Worm (Caenorhabditis elegans) whole organism, L3 larva: ENCODE measurements around the gene F47D12.3.
A peak's percentile ranks its signal among the peaks of the same experiment; 100 is the strongest.

Experiments
- ZK546.5 ChIP-seq: sonication (generic microtip); optimal IDR thresholded peaks from 2 replicates; lab custom pipeline; 2017; ENCODE audit warnings: missing biosample characterization, missing genetic modification characterization
- aly-2 ChIP-seq: fragments of 150-350 bp; optimal IDR thresholded peaks from 2 replicates; lab custom pipeline; 2014; ENCODE audit warnings: missing biosample characterization, missing genetic modification characterization
- ama-1 ChIP-seq: fragments of 150-350 bp; optimal IDR thresholded peaks from 2 replicates; lab custom pipeline; 2018
- ceh-28 ChIP-seq: fragments of 150-350 bp; optimal IDR thresholded peaks from 2 replicates; lab custom pipeline; 2014; ENCODE audit warnings: missing biosample characterization, missing genetic modification reagents, missing genetic modification characterization
- ceh-82 ChIP-seq: fragments of 150-350 bp; optimal IDR thresholded peaks from 2 replicates; lab custom pipeline; 2014; ENCODE audit warnings: missing biosample characterization, missing genetic modification characterization
- ceh-9 ChIP-seq: sonication (generic microtip); optimal IDR thresholded peaks from 2 replicates; lab custom pipeline; 2018; ENCODE audit warnings: missing biosample characterization, missing genetic modification characterization
- egl-27 ChIP-seq: sonication (generic microtip); optimal IDR thresholded peaks from 4 replicates; lab custom pipeline; 2017; ENCODE audit warnings: missing biosample characterization, missing genetic modification reagents, missing genetic modification characterization
- egl-5 ChIP-seq: fragments of 150-350 bp; optimal IDR thresholded peaks from 2 replicates; lab custom pipeline; 2017; ENCODE audit warnings: missing biosample characterization, missing genetic modification reagents, missing genetic modification characterization, inconsistent platforms
- elt-1 ChIP-seq: fragments of 150-350 bp; optimal IDR thresholded peaks from 2 replicates; lab custom pipeline; 2014; ENCODE audit warnings: missing biosample characterization, missing genetic modification characterization
- elt-2 ChIP-seq: sonication (generic microtip); optimal IDR thresholded peaks from 2 replicates; lab custom pipeline; 2016; ENCODE audit warnings: missing genetic modification reagents, mild to moderate bottlenecking, missing genetic modification characterization, missing compliant biosample characterization
- elt-3 ChIP-seq, 3 experiments: fragments of 150-350 bp in 1 of 3; sonication (generic microtip) in 2 of 3; optimal IDR thresholded peaks; 2 replicates in 2 of 3; 4 replicates in 1 of 3; lab custom pipeline; 2014 to 2017; ENCODE audit warnings: missing biosample characterization in 3 of 3, missing genetic modification characterization in 3 of 3
- fkh-2 ChIP-seq: fragments of 150-350 bp; optimal IDR thresholded peaks from 2 replicates; lab custom pipeline; 2014; ENCODE audit warnings: missing biosample characterization, missing genetic modification reagents, missing genetic modification characterization
- hmg-11 ChIP-seq: sonication (generic microtip); optimal IDR thresholded peaks from 2 replicates; lab custom pipeline; 2016; ENCODE audit warnings: missing genetic modification characterization, missing compliant biosample characterization
- jun-1 ChIP-seq: fragments of 150-350 bp; optimal IDR thresholded peaks from 2 replicates; lab custom pipeline; 2014; ENCODE audit warnings: missing biosample characterization, missing genetic modification reagents, missing genetic modification characterization
- lin-39 ChIP-seq: fragments of 150-350 bp; optimal IDR thresholded peaks from 2 replicates; lab custom pipeline; 2018; ENCODE audit warnings: missing biosample characterization, missing genetic modification reagents, missing genetic modification characterization
- lsy-12 ChIP-seq: sonication (generic microtip); optimal IDR thresholded peaks from 2 replicates; lab custom pipeline; 2016; ENCODE audit warnings: mild to moderate bottlenecking, missing genetic modification characterization, missing compliant biosample characterization
- mdl-1 ChIP-seq: fragments of 150-350 bp; optimal IDR thresholded peaks from 2 replicates; lab custom pipeline; 2014; ENCODE audit warnings: missing biosample characterization, missing genetic modification characterization
- mml-1 ChIP-seq: fragments of 150-350 bp; sonication (generic microtip); optimal IDR thresholded peaks from 3 replicates; lab custom pipeline; 2014; ENCODE audit warnings: missing biosample characterization, missing genetic modification characterization
- nfya-1 ChIP-seq: sonication (generic microtip); optimal IDR thresholded peaks from 2 replicates; lab custom pipeline; 2017; ENCODE audit warnings: missing genetic modification characterization, mild to moderate bottlenecking, missing compliant biosample characterization, antibody characterized with exemption, moderate library complexity; ENCODE audit not compliant: insufficient read depth
- nhr-11 ChIP-seq: fragments of 150-350 bp; optimal IDR thresholded peaks from 2 replicates; lab custom pipeline; 2014; ENCODE audit warnings: missing biosample characterization, missing genetic modification characterization
- nhr-12 ChIP-seq: fragments of 150-350 bp; optimal IDR thresholded peaks from 2 replicates; lab custom pipeline; 2014; ENCODE audit warnings: missing biosample characterization, missing genetic modification characterization
- nhr-23 ChIP-seq: fragments of 150-350 bp; optimal IDR thresholded peaks from 2 replicates; lab custom pipeline; 2014; ENCODE audit warnings: missing biosample characterization, missing genetic modification reagents, missing genetic modification characterization
- nhr-237 ChIP-seq: fragments of 150-350 bp; optimal IDR thresholded peaks from 2 replicates; lab custom pipeline; 2014; ENCODE audit warnings: missing biosample characterization, missing genetic modification characterization
- nhr-25 ChIP-seq: sonication (generic microtip); optimal IDR thresholded peaks from 2 replicates; lab custom pipeline; 2017; ENCODE audit warnings: missing biosample characterization, missing genetic modification characterization
- nhr-28 ChIP-seq: fragments of 150-350 bp; optimal IDR thresholded peaks from 2 replicates; lab custom pipeline; 2014; ENCODE audit warnings: missing biosample characterization, missing genetic modification characterization
- nhr-43 ChIP-seq: sonication (generic microtip); optimal IDR thresholded peaks from 2 replicates; lab custom pipeline; 2016; ENCODE audit warnings: mild to moderate bottlenecking, missing genetic modification characterization, missing compliant biosample characterization; ENCODE audit not compliant: poor library complexity, severe bottlenecking
- nhr-67 ChIP-seq: fragments of 150-350 bp; optimal IDR thresholded peaks from 2 replicates; lab custom pipeline; 2014; ENCODE audit warnings: missing biosample characterization, missing genetic modification characterization
- nhr-76 ChIP-seq: fragments of 150-350 bp; sonication (generic microtip); optimal IDR thresholded peaks from 5 replicates; lab custom pipeline; 2014; ENCODE audit warnings: missing biosample characterization, missing genetic modification characterization
- nhr-77 ChIP-seq: fragments of 150-350 bp; optimal IDR thresholded peaks from 2 replicates; lab custom pipeline; 2014; ENCODE audit warnings: missing biosample characterization, missing genetic modification characterization
- pha-4 ChIP-seq: fragments of 150-350 bp; optimal IDR thresholded peaks from 2 replicates; lab custom pipeline; 2014; ENCODE audit warnings: missing biosample characterization, missing genetic modification reagents, missing genetic modification characterization
- sea-2 ChIP-seq: fragments of 150-350 bp; sonication (generic microtip); optimal IDR thresholded peaks from 4 replicates; lab custom pipeline; 2014; ENCODE audit warnings: missing biosample characterization, missing genetic modification reagents, missing genetic modification characterization
- zag-1 ChIP-seq: fragments of 150-350 bp; optimal IDR thresholded peaks from 2 replicates; lab custom pipeline; 2014; ENCODE audit warnings: missing biosample characterization, missing genetic modification characterization
- ztf-11 ChIP-seq: fragments of 150-350 bp; optimal IDR thresholded peaks from 2 replicates; lab custom pipeline; 2014; ENCODE audit warnings: missing biosample characterization, missing genetic modification characterization
- ztf-4 ChIP-seq: fragments of 150-350 bp; optimal IDR thresholded peaks from 2 replicates; lab custom pipeline; 2014; ENCODE audit warnings: missing biosample characterization, missing genetic modification characterization

Gene F47D12.3

DNA sequence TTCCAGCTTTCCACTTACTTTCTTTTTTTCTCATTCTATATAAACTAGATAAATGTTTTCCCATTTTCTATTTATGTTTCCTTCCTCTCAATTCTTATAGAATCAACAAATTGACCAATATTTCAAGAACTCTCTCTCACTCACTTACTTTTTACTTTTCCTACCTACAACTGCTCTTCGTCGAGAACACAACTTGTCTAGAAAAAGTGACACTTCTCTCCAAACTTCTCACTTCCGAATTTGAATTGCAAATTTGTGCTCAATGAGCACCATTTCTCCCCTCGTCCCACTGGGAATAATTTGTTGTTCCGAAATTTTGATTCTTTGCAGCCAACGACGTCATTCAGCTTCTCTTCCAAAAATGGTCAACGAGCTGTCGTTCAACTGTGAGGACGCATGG, at the start of gene F47D12.3:
Gene F47D12.3, plus strand, starts transcription at position 331 of the 400 bp plus-strand sequence.
- TF ChIP-seq mdl-1 (no peak), lin-39 (peak; percentile 27), lsy-12 (tag; lab: Kevin White, UChicago) (no peak)

DNA sequence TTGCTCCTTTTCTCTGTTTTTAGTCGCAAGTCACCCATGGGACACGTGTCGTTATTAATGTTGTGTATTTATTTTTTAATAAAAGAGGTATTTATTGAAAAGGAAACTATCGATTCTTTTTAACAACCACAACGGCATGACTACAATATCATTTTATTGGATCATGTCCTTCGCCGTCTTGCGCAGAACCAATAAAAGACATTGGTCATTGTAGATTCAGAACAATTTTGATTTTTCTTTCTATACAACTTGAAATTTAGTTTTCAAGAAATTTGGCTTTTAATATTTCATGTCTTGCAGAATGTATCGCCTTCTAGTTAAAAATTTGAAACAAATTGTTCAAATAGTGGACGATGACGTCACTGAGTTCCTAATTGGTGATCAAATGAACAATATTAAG, 46.8 kb upstream of the F47D12.3 start, which contains the start of gene amdh-1:
Gene amdh-1, plus strand, starts transcription at position 301 of the 400 bp plus-strand sequence.
- TF ChIP-seq elt-1 (tag; lab: Kevin White, UChicago) (no peak), ztf-4 (tag; lab: Kevin White, UChicago) (no peak), ama-1 (lab: Kevin White, UChicago) (no peak), nhr-23 (tag; lab: Kevin White, UChicago) (no peak), sea-2 (no peak), nhr-28 (tag; lab: Kevin White, UChicago) (no peak), aly-2 (no peak)
- TF ChIP-seq, all 47 proteins: peak for 0

DNA sequence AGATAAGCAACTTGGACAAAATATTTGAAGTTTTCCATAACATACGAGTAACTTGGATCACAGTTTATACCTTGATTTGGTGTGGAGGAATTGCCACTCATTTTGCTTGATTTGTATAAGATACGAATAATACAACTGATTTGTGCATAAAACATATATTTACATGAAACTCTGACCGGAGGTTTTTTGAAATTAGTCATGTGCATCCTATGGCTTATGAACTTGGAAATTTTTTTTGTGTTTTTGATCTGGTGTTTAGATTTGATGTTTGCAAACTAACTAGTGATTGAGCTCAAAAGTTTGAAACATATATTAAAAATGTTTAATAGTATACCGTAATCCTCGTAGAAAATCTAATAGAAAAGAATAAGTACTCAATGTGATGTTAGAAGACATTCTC, 43.5 kb upstream of the F47D12.3 start, which contains the start of gene srg-8:
Gene srg-8, minus strand, starts transcription at position 101 of the 400 bp plus-strand sequence.
- TF ChIP-seq nhr-237 (tag; lab: Kevin White, UChicago) (no peak), pha-4 (tag; lab: Kevin White, UChicago) (no peak), egl-5 (tag; lab: Kevin White, UChicago) (no peak), egl-27 (tag; lab: Kevin White, UChicago) (no peak), ceh-28 (tag; lab: Kevin White, UChicago) (no peak), nhr-43 (tag; lab: Kevin White, UChicago) (no peak), lsy-12 (tag; lab: Kevin White, UChicago) (no peak), jun-1 (no peak), nhr-77 (tag; lab: Kevin White, UChicago) (no peak), fkh-2 (tag; lab: Kevin White, UChicago) (no peak), aly-2 (no peak), mml-1 (no peak)

DNA sequence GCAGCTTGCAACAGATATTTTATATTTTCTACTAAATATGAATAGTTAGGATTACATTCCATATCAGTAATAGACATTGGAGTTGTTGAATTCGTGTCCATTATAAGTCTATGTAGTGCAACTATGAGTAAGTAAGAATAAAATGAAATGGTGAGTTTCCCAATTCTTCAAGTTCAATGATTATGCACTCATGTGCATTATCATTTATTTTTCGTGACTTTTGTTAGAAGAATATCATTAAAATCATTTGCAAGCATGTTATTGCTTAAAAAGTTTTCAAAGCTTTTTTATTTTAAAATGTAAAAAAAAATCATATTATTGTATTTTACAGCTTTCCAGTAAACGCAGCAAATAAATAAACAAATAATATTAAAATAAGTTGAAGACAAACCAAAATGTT, 41.6 kb upstream of the F47D12.3 start, which contains the start of gene srg-9:
Gene srg-9, minus strand, starts transcription at position 101 of the 400 bp plus-strand sequence.
- TF ChIP-seq zag-1 (tag; lab: Kevin White, UChicago) (no peak), hmg-11 (no peak), nhr-11 (tag; lab: Kevin White, UChicago) (no peak), elt-2 (tag; lab: Kevin White, UChicago) (no peak), ama-1 (lab: Kevin White, UChicago) (no peak), nhr-23 (tag; lab: Kevin White, UChicago) (no peak), nhr-76 (tag; lab: Kevin White, UChicago) (no peak), elt-3 (tag; optimal IDR thresholded peaks at IDR 0.05; lab: Kevin White, UChicago) (no peak)
- TF ChIP-seq, all 47 proteins: peak for 0

DNA sequence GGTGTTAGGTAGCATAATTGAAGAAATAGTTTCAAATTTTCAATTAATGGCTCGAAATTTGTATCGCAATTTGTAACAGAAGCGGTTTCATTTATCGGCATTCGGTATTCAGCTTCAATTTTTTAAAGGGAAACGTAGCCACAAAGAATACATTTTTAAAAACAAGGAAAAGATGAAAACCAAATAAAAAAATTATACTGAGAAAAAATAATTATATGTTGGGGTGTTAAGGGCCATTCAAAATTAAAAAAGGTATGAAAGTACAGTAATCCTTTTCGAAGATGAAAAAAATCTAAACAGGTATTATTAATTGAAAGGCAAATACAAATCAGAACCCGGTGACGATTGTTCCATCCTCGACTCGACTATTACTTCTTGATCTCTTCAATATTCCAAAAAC, 40.0 kb upstream of the F47D12.3 start, which contains the start of gene srg-1:
Gene srg-1, minus strand, starts transcription at position 101 of the 400 bp plus-strand sequence.
- TF ChIP-seq ZK546.5 (tag; lab: Kevin White, UChicago) (no peak), nhr-25 (tag; lab: Kevin White, UChicago) (no peak), ceh-82 (tag; lab: Kevin White, UChicago) (no peak)
- TF ChIP-seq, all 47 proteins: peak for 0

DNA sequence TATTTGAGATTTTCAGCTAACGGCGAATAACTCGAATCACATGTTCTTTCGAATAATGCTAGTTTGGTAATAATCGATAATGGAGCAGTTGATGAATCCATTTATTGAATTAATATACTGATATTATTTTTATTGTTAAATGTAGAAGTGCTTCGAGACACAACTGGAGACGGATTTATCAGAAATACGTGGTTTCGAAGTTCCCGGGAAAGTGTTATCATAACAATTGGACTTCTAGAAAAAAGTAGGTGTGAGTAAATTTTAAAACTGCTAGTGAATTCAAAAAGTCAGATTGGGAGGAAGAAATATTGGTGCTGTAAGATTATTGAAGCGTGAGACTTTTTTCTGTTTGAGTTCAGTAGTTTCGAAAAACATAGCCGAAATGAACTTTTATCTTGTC, 38.1 kb upstream of the F47D12.3 start, which contains the start of gene srg-2:
Gene srg-2, minus strand, starts transcription at position 101 of the 400 bp plus-strand sequence.
- TF ChIP-seq ama-1 (lab: Kevin White, UChicago) (no peak), hmg-11 (no peak), elt-1 (tag; lab: Kevin White, UChicago) (no peak), ztf-11 (no peak), pha-4 (tag; lab: Kevin White, UChicago) (no peak), egl-5 (tag; lab: Kevin White, UChicago) (no peak), nhr-67 (tag; lab: Kevin White, UChicago) (no peak), nfya-1 (tag; lab: Kevin White, UChicago) (no peak), nhr-12 (no peak), ceh-9 (tag; lab: Kevin White, UChicago) (no peak)
